Worm (Caenorhabditis elegans): ENCODE measurements around the gene smi-1.

The smi-1 gene

ce11 chrIII:1921136-1921680 is 43.0 kb downstream of the smi-1 start (continued):
- TF ChIP-seq ceh-2 (tag; optimal IDR thresholded peaks at IDR 0.05) (peak; percentile 69), ceh-48 (tag; optimal IDR thresholded peaks at IDR 0.05) (peak; percentile 28), C38D4.7 (GFP tag; optimal IDR thresholded peaks at IDR 0.05) (no peak), ahr-1 (tag; optimal IDR thresholded peaks at IDR 0.05) (no peak), ceh-30 (tag; optimal IDR thresholded peaks at IDR 0.05) (peak; percentile 31), ref-2 (tag; optimal IDR thresholded peaks at IDR 0.05) (peak; percentile 97), K02D7.2 (tag; optimal IDR thresholded peaks at IDR 0.05) (no peak), unc-86 (tag; optimal IDR thresholded peaks at IDR 0.05) (peak; percentile 74), che-1 (tag; optimal IDR thresholded peaks at IDR 0.05) (no peak), tbx-2 (tag; optimal IDR thresholded peaks at IDR 0.05) (peak; percentile 98), zip-5 (tag; optimal IDR thresholded peaks at IDR 0.05) (peak; percentile 13), ceh-14 (tag; optimal IDR thresholded peaks at IDR 0.05) (peak; percentile 90), pag-3 (tag; optimal IDR thresholded peaks at IDR 0.05; ENCODE audit: borderline replicate concordance) (no peak), nhr-232 (tag; optimal IDR thresholded peaks at IDR 0.05) (no peak), hlh-15 (tag; optimal IDR thresholded peaks at IDR 0.05) (no peak), lim-6 (tag; optimal IDR thresholded peaks at IDR 0.05) (no peak), dve-1 (tag; optimal IDR thresholded peaks at IDR 0.05) (peak; percentile 55)

- no peak for TF ChIP-seq lin-11 (tag; optimal IDR thresholded peaks at IDR 0.05)
- no peak for TF ChIP-seq ceh-9 (tag; optimal IDR thresholded peaks at IDR 0.05)
- no peak for TF ChIP-seq hlh-30 (tag; optimal IDR thresholded peaks at IDR 0.05; ENCODE audit: insufficient read depth)
- no peak for TF ChIP-seq npax-4 (tag; optimal IDR thresholded peaks at IDR 0.05)
- no peak for TF ChIP-seq unc-3 (GFP tag; conservative IDR thresholded peaks at IDR 0.05)
- TF ChIP-seq unc-3 (tag; optimal IDR thresholded peaks at IDR 0.05): no peak
- TF ChIP-seq hlh-6 (tag; optimal IDR thresholded peaks at IDR 0.05): no peak
- TF ChIP-seq ceh-18 (tag; optimal IDR thresholded peaks at IDR 0.05): no peak
- TF ChIP-seq F13H6.1 (tag; optimal IDR thresholded peaks at IDR 0.05): no peak
- TF ChIP-seq ceh-22 (tag; optimal IDR thresholded peaks at IDR 0.05): no peak
- no peak for TF ChIP-seq fkh-10 (GFP tag; optimal IDR thresholded peaks at IDR 0.05)
These were observed 43.9 kb downstream of the smi-1 start for ce11 chrIII:1922081-1922480.

- no peak for TF ChIP-seq F13H6.1 (tag; optimal IDR thresholded peaks at IDR 0.05)
- no peak for TF ChIP-seq lim-6 (tag; optimal IDR thresholded peaks at IDR 0.05)
- peak; percentile 1 for TF ChIP-seq dve-1 (tag; optimal IDR thresholded peaks at IDR 0.05)
- TF ChIP-seq pros-1 (tag; optimal IDR thresholded peaks at IDR 0.05): no peak
- TF ChIP-seq unc-42 (tag; optimal IDR thresholded peaks at IDR 0.05): peak; percentile 40
- TF ChIP-seq ets-4 (tag; optimal IDR thresholded peaks at IDR 0.05): no peak
- TF ChIP-seq ztf-16 (tag; optimal IDR thresholded peaks at IDR 0.05): no peak
These were observed 44.4 kb downstream of the smi-1 start for ce11 chrIII:1922516-1922915.

- TF ChIP-seq unc-3 (GFP tag; conservative IDR thresholded peaks at IDR 0.05): no peak
- peak; percentile 13 for TF ChIP-seq unc-3 (tag; optimal IDR thresholded peaks at IDR 0.05)
- TF ChIP-seq elt-2 (tag; optimal IDR thresholded peaks at IDR 0.05): no peak
- TF ChIP-seq hlh-6 (tag; optimal IDR thresholded peaks at IDR 0.05): no peak
- no peak for TF ChIP-seq hlh-13 (GFP tag; optimal IDR thresholded peaks at IDR 0.05)
- peak; percentile 99 for TF ChIP-seq unc-55 (GFP tag; optimal IDR thresholded peaks at IDR 0.05)
- no peak for TF ChIP-seq ceh-9 (tag; optimal IDR thresholded peaks at IDR 0.05)
- peak; percentile 54 for TF ChIP-seq syd-9 (tag; optimal IDR thresholded peaks at IDR 0.05)
- no peak for TF ChIP-seq ama-1 (optimal IDR thresholded peaks at IDR 0.05)
- TF ChIP-seq ceh-2 (tag; optimal IDR thresholded peaks at IDR 0.05): peak; percentile 74
- no peak for TF ChIP-seq sox-2 (GFP tag; IDR thresholded peaks at IDR 0.05)
- TF ChIP-seq elt-4 (tag; optimal IDR thresholded peaks at IDR 0.05): no peak
- TF ChIP-seq eyg-1 (tag; optimal IDR thresholded peaks at IDR 0.05): peak; percentile 41
- TF ChIP-seq dmd-4 (tag; optimal IDR thresholded peaks at IDR 0.05; ENCODE audit: borderline replicate concordance): peak; percentile 87
- TF ChIP-seq npax-4 (tag; optimal IDR thresholded peaks at IDR 0.05): no peak
- no peak for TF ChIP-seq nhr-11 (tag; optimal IDR thresholded peaks at IDR 0.05)
- no peak for TF ChIP-seq C38D4.7 (GFP tag; optimal IDR thresholded peaks at IDR 0.05)
- peak; percentile 7 for TF ChIP-seq dve-1 (tag; optimal IDR thresholded peaks at IDR 0.05)
- no peak for TF ChIP-seq K02D7.2 (tag; optimal IDR thresholded peaks at IDR 0.05)
- no peak for TF ChIP-seq hlh-15 (tag; optimal IDR thresholded peaks at IDR 0.05)
- no peak for TF ChIP-seq ceh-48 (tag; optimal IDR thresholded peaks at IDR 0.05)
- peak; percentile 90 for TF ChIP-seq F13H6.1 (tag; optimal IDR thresholded peaks at IDR 0.05)
- peak; percentile 51 for TF ChIP-seq unc-42 (tag; optimal IDR thresholded peaks at IDR 0.05)
- TF ChIP-seq nhr-232 (tag; optimal IDR thresholded peaks at IDR 0.05): no peak
- peak; percentile 83 for TF ChIP-seq ceh-31 (tag; optimal IDR thresholded peaks at IDR 0.05)
- no peak for TF ChIP-seq pag-3 (tag; optimal IDR thresholded peaks at IDR 0.05; ENCODE audit: borderline replicate concordance)
- no peak for TF ChIP-seq ceh-24 (tag; optimal IDR thresholded peaks at IDR 0.05)
These were observed 45.5 kb downstream of the smi-1 start for ce11 chrIII:1923419-1924318.

Data from whole organism, late embryonic.